Worm (Caenorhabditis elegans): Measurements from ENCODE around the gene M01H9.5.
A peak's percentile ranks its signal among the peaks of the same experiment; 100 is the strongest.

The M01H9.5 gene

DNA sequence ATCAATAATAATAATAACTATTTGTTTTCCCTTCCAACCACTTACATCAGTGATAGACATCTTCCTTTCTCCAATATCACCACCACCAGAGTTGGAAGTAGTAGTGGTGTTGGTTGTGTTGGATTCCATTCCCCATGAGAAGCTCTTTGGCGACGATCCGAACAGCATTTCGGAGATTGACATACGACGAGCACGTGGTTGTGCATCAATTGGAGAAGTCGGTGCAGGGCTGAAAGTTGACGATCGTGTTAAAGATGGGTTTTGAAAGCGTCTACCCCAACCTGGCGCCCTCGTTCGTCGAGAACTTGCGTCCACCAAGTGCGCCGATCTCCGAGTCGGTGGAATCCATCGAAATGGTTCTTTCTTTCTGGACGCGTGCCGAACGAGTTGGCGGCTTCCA, 3.8 kb downstream of the M01H9.5 start:
- TF ChIP-seq drap-1 (GFP tag; optimal IDR thresholded peaks at IDR 0.05) (no peak), flh-1 (GFP tag; optimal IDR thresholded peaks at IDR 0.05) (no peak), tbx-8 (GFP tag; optimal IDR thresholded peaks at IDR 0.05) (no peak), lin-13 (tag; optimal IDR thresholded peaks at IDR 0.05) (no peak), snpc-4 (tag; optimal IDR thresholded peaks at IDR 0.05) (no peak), mep-1 (tag; optimal IDR thresholded peaks at IDR 0.05) (no peak), nhr-76 (tag; optimal IDR thresholded peaks at IDR 0.05) (no peak), nhr-28 (tag; optimal IDR thresholded peaks at IDR 0.05) (no peak), ztf-11 (tag; optimal IDR thresholded peaks at IDR 0.05) (no peak), mls-2 (tag; optimal IDR thresholded peaks at IDR 0.05) (no peak), nhr-237 (tag; optimal IDR thresholded peaks at IDR 0.05) (no peak), elt-1 (tag; optimal IDR thresholded peaks at IDR 0.05; ENCODE audit: borderline replicate concordance, insufficient read depth) (no peak)

DNA sequence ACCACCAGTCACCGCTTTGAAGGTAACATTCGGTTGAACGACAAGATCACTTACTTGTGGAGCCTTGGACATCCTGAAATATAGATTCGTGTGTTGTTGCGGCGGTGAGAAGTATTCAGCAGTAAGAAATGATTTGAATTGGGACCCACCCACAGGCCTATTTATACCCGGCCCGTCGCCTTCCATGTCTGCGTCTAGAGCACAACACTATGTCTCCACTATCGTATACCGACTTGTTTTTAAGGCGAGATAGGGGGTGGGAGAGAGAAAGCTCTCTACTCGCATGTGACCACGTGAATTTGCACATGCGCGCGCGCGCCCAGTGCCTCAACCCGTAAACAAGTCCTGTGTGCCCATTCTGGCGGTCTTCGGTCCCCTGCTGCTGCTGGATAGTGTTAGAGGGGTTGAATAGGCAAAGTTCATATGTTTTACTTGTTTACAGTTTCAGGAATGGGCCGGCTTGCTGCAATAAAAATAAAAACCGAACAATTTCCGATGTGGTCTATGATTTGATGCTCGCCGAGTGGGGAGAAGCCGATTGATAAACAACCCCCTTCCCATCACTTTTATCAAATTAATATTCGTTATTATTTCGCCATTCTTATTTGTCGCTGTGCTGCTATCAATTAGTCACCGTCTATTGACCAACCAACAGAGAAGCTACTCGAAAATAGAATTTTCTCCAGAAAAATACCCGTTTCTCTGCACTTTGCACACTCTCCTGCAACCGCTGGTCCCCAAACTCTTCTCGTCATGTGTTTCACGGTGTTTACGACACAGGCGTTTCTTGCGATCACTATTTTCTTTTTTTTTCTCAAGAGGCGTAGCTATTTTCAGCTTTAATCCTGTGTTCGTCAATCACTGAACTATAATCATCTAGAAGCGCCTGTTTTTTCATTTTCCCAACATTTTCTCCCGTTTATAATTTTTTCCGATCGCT, 4.8 kb downstream of the M01H9.5 start:
- no peak for TF ChIP-seq lsy-2 (tag; optimal IDR thresholded peaks at IDR 0.05)
- peak; percentile 5 for TF ChIP-seq sem-2 (GFP tag; optimal IDR thresholded peaks at IDR 0.05)
- TF ChIP-seq drap-1 (GFP tag; optimal IDR thresholded peaks at IDR 0.05): peak; percentile 30
- no peak for TF ChIP-seq zip-8 (tag; optimal IDR thresholded peaks at IDR 0.05)
- TF ChIP-seq pha-4 (tag; optimal IDR thresholded peaks at IDR 0.05): peak; percentile 50
- no peak for TF ChIP-seq mep-1 (tag; optimal IDR thresholded peaks at IDR 0.05)
- TF ChIP-seq hlh-1 (tag; optimal IDR thresholded peaks at IDR 0.05): peak; percentile 45
- TF ChIP-seq elt-3 (tag; optimal IDR thresholded peaks at IDR 0.05): no peak

DNA sequence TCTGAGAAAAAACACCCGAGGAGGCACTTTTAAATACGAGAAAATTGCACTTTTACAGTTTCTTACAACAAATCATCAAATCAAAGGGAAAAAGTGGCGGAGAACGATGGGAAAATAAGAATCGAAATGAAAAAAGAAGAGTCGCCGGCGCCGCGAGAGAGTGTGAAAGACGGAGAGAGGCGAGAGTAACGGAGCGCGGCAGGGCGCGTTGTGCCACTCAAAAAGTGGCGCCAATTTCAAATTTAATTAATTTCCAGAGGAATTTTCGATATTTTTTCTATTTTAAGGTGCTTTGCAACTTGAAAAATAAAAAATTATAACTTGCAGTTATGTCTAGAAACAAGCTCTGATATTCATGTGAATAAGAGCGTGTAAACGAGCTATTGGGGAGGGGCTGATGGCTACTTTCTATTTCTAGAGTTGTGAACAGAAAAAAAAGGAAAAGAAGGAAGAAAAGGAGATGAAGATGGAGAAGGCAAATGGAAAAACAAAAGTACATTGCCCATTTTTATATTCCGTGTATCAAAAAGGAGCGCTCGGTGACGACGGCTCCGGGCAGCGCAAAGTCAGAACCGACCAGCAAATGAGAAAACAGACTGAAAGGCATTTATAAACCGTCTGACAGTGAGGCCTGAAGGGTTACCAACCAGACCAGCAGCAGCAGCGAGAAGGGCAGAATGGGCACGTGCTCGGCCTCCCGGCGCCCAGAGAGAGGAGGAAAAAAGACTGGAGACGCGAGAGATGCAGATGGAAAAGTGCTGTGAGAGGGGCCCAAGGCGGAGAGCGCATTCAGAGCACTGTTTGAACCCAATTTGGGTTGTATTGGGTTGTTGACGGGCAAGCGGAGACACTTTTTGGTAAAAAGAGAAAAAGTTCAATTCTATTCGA, 5.8 kb downstream of the M01H9.5 start:
- TF ChIP-seq ces-1 (GFP tag; optimal IDR thresholded peaks at IDR 0.05) (no peak), lin-32 (GFP tag; optimal IDR thresholded peaks at IDR 0.05) (no peak), hlh-1 (tag; optimal IDR thresholded peaks at IDR 0.05) (no peak), mep-1 (tag; optimal IDR thresholded peaks at IDR 0.05) (no peak), elt-1 (tag; optimal IDR thresholded peaks at IDR 0.05; ENCODE audit: borderline replicate concordance, insufficient read depth) (no peak), ham-2 (GFP tag; optimal IDR thresholded peaks at IDR 0.05) (no peak), bed-3 (GFP tag; optimal IDR thresholded peaks at IDR 0.05) (no peak), zip-8 (tag; optimal IDR thresholded peaks at IDR 0.05) (no peak), blmp-1 (tag; optimal IDR thresholded peaks at IDR 0.05) (no peak), ceh-39 (tag; optimal IDR thresholded peaks at IDR 0.05) (no peak), mab-5 (tag; optimal IDR thresholded peaks at IDR 0.05) (no peak), M03D4.4 (tag; optimal IDR thresholded peaks at IDR 0.05) (no peak), unc-62 (GFP tag; optimal IDR thresholded peaks at IDR 0.05) (no peak), nhr-12 (tag; optimal IDR thresholded peaks at IDR 0.05) (no peak), pha-4 (tag; optimal IDR thresholded peaks at IDR 0.05) (no peak)

DNA sequence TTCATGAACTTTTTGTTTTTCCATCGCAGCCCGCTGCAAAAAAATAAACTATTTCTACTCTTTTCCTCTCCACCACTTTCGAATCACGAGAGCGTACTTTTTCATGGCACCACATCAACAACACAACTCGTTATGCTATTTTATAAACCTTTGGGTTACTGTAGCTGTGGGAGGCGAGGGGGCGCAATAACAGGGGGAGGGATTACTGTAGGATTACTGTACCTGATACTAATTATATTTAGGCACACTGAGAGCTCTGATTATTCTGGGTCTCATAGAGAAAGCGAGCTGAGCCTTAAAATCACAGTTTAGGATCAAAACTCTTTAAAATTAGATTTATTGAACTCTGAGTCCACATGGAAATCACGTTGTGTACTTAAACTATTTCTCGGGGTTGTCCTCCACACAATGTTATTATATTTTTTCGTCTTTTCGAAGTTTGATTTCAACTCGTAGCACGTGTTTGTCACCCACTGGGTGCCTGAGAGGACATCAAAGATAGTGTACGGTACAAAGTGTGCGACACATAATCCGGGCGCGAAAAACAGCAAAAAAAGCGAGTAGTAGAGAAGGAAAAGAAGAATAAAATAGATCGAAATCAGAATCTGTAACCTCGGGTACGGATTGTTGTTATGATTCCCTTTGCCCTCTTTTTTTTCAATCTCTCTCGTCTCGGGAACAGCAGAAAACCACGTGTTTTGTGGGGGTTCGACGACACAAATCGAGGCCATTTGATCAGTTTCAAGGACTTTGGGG, 7.3 kb downstream of the M01H9.5 start:
- TF ChIP-seq ces-1 (GFP tag; optimal IDR thresholded peaks at IDR 0.05) (no peak), pha-4 (tag; optimal IDR thresholded peaks at IDR 0.05) (no peak), nhr-237 (tag; optimal IDR thresholded peaks at IDR 0.05) (no peak), ceh-43 (GFP tag; optimal IDR thresholded peaks at IDR 0.05) (no peak), tbx-8 (GFP tag; optimal IDR thresholded peaks at IDR 0.05) (no peak), sem-2 (GFP tag; optimal IDR thresholded peaks at IDR 0.05) (no peak), ztf-11 (tag; optimal IDR thresholded peaks at IDR 0.05) (no peak), hlh-1 (tag; optimal IDR thresholded peaks at IDR 0.05) (no peak), bed-3 (GFP tag; optimal IDR thresholded peaks at IDR 0.05) (no peak), ceh-83 (GFP tag; optimal IDR thresholded peaks at IDR 0.05) (no peak), lin-32 (GFP tag; optimal IDR thresholded peaks at IDR 0.05) (no peak), ceh-39 (tag; optimal IDR thresholded peaks at IDR 0.05) (no peak), drap-1 (GFP tag; optimal IDR thresholded peaks at IDR 0.05) (no peak), zip-8 (tag; optimal IDR thresholded peaks at IDR 0.05) (no peak), M03D4.4 (tag; optimal IDR thresholded peaks at IDR 0.05) (no peak), nhr-2 (tag; optimal IDR thresholded peaks at IDR 0.05) (no peak)

Measured in whole organism, mixed stage, embryonic.